Worm (Caenorhabditis elegans): ENCODE measurements around the gene mrpl-40.

DNA sequence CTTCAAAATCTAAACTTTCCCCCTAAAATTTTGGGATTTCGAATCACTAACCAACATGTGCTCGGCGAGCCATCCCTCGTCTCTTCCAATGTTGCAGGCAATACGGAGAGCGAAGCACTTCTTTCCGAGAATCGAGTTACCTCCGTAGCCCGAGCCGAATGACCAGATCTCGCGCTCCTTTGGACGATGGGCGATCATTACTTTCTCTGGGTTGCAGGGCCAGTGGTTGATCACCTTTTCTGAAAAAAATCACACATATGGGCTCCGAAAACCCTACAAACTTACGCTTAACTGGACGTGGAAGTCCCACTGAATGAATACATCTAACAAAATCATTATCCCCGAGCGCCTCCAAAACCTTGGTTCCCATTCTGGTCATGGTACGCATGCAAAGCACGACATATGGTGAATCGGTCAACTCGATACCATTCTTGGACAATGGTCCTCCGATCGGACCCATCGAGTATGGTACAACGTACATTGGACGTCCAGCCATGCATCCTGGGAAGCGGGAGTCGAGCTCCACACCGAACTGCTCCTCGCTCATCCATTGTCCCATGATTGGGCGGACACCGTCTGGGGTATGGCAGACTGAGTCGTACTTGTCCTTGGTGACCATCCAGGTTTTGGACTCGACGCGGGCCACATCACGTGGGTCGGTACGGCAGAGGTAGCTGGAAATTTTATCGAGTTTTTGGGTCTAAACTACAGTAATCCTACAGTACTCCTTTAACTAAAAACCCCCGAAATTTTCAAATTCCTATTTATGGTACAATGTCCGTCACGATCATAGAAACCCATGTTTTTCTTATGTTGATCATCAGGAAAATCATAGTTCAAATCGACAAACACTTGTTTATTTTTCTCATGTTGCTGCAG, 22.4 kb upstream of the mrpl-40 start:
- TF ChIP-seq C16A3.4 (tag; optimal IDR thresholded peaks at IDR 0.05) (no peak), dpl-1 (GFP tag; optimal IDR thresholded peaks at IDR 0.05) (no peak), egl-27 (tag; optimal IDR thresholded peaks at IDR 0.05) (no peak), unc-98 (GFP tag; IDR thresholded peaks at IDR 0.05) (no peak), sup-37 (GFP tag; optimal IDR thresholded peaks at IDR 0.05) (no peak), lin-15B (tag; optimal IDR thresholded peaks at IDR 0.05) (no peak), ztf-11 (tag; optimal IDR thresholded peaks at IDR 0.05) (no peak), pqm-1 (tag; optimal IDR thresholded peaks at IDR 0.05) (no peak), efl-1 (optimal IDR thresholded peaks at IDR 0.05) (no peak), efl-1 (GFP tag; optimal IDR thresholded peaks at IDR 0.05 in 1 of 2) (peak in 1 of 2 experiments; percentile 79), lin-13 (GFP tag; optimal IDR thresholded peaks at IDR 0.05) (no peak), nhr-90 (tag; optimal IDR thresholded peaks at IDR 0.05; ENCODE audit: poor library complexity) (no peak)

All from whole organism, L1 larva.